Worm (Caenorhabditis elegans) whole organism, mixed stage, embryonic: Measurements from ENCODE around the gene C17A2.4.

Experiments
- M03D4.4 ChIP-seq: sonication (generic microtip); optimal IDR thresholded peaks from 2 replicates; lab custom pipeline; 2017; ENCODE audit warnings: mild to moderate bottlenecking, missing genetic modification characterization, missing compliant biosample characterization
- bed-3 ChIP-seq: fragments of 200-800 bp; sonication (Bioruptor generic); optimal IDR thresholded peaks from 3 replicates; lab custom pipeline; 2018; ENCODE audit warnings: mild to moderate bottlenecking, missing genetic modification characterization, moderate library complexity, missing compliant biosample characterization
- ceh-39 ChIP-seq: fragments of 150-350 bp; optimal IDR thresholded peaks from 2 replicates; lab custom pipeline; 2014; ENCODE audit warnings: missing biosample characterization, missing genetic modification characterization
- ceh-43 ChIP-seq: fragments of 200-800 bp; sonication (Bioruptor generic); optimal IDR thresholded peaks from 2 replicates; lab custom pipeline; 2018; ENCODE audit warnings: mild to moderate bottlenecking, missing genetic modification characterization, moderate library complexity, missing compliant biosample characterization
- ceh-83 ChIP-seq: fragments of 200-800 bp; sonication (Bioruptor generic); optimal IDR thresholded peaks from 2 replicates; lab custom pipeline; 2018; ENCODE audit warnings: mild to moderate bottlenecking, missing genetic modification characterization, missing compliant biosample characterization
- ces-1 ChIP-seq: fragments of 150-350 bp; optimal IDR thresholded peaks from 2 replicates; lab custom pipeline; 2014; ENCODE audit warnings: missing biosample characterization, missing genetic modification reagents, missing genetic modification characterization
- cnd-1 ChIP-seq: fragments of 200-800 bp; sonication (Bioruptor generic); optimal IDR thresholded peaks from 2 replicates; lab custom pipeline; 2018; ENCODE audit warnings: mild to moderate bottlenecking, missing genetic modification characterization, missing compliant biosample characterization
- drap-1 ChIP-seq: fragments of 200-800 bp; sonication (Bioruptor generic); optimal IDR thresholded peaks from 3 replicates; lab custom pipeline; 2018; ENCODE audit warnings: mild to moderate bottlenecking, missing genetic modification characterization, missing compliant biosample characterization
- elt-3 ChIP-seq: fragments of 150-350 bp; optimal IDR thresholded peaks from 2 replicates; lab custom pipeline; 2014; ENCODE audit warnings: missing biosample characterization, missing genetic modification characterization
- flh-1 ChIP-seq: fragments of 200-800 bp; sonication (Bioruptor generic); optimal IDR thresholded peaks from 2 replicates; lab custom pipeline; 2018; ENCODE audit warnings: mild to moderate bottlenecking, missing genetic modification characterization, moderate library complexity, missing compliant biosample characterization
- ham-2 ChIP-seq: fragments of 200-800 bp; sonication (Bioruptor generic); optimal IDR thresholded peaks from 2 replicates; lab custom pipeline; 2018; ENCODE audit warnings: mild to moderate bottlenecking, missing genetic modification characterization, missing compliant biosample characterization
- hlh-1 ChIP-seq: fragments of 150-350 bp; optimal IDR thresholded peaks from 2 replicates; lab custom pipeline; 2014; ENCODE audit warnings: missing biosample characterization, missing genetic modification reagents, missing genetic modification characterization
- lin-13 ChIP-seq: fragments of 150-350 bp; optimal IDR thresholded peaks from 2 replicates; lab custom pipeline; 2014; ENCODE audit warnings: missing biosample characterization, missing genetic modification characterization
- lin-32 ChIP-seq: fragments of 200-800 bp; sonication (Bioruptor generic); optimal IDR thresholded peaks from 2 replicates; lab custom pipeline; 2018; ENCODE audit warnings: mild to moderate bottlenecking, missing genetic modification characterization, missing compliant biosample characterization
- lsy-2 ChIP-seq: fragments of 150-350 bp; optimal IDR thresholded peaks from 2 replicates; lab custom pipeline; 2014; ENCODE audit warnings: missing biosample characterization, missing genetic modification characterization
- mab-5 ChIP-seq: fragments of 150-350 bp; optimal IDR thresholded peaks from 2 replicates; lab custom pipeline; 2014; ENCODE audit warnings: missing biosample characterization, missing genetic modification characterization
- mep-1 ChIP-seq: fragments of 150-350 bp; optimal IDR thresholded peaks from 2 replicates; lab custom pipeline; 2017; ENCODE audit warnings: missing biosample characterization, missing genetic modification reagents, missing genetic modification characterization, inconsistent platforms
- mls-2 ChIP-seq: sonication (generic microtip); optimal IDR thresholded peaks from 2 replicates; lab custom pipeline; 2016; ENCODE audit warnings: mild to moderate bottlenecking, missing genetic modification characterization, moderate library complexity, missing compliant biosample characterization
- nhr-12 ChIP-seq: fragments of 150-350 bp; optimal IDR thresholded peaks from 2 replicates; lab custom pipeline; 2014; ENCODE audit warnings: missing biosample characterization, missing genetic modification characterization
- nhr-2 ChIP-seq: fragments of 150-350 bp; optimal IDR thresholded peaks from 2 replicates; lab custom pipeline; 2014; ENCODE audit warnings: missing biosample characterization, missing genetic modification characterization
- nhr-237 ChIP-seq: fragments of 150-350 bp; optimal IDR thresholded peaks from 2 replicates; lab custom pipeline; 2014; ENCODE audit warnings: missing biosample characterization, missing genetic modification characterization
- nhr-28 ChIP-seq: fragments of 150-350 bp; optimal IDR thresholded peaks from 2 replicates; lab custom pipeline; 2014; ENCODE audit warnings: missing biosample characterization, missing genetic modification characterization
- nhr-76 ChIP-seq: sonication (generic microtip); optimal IDR thresholded peaks from 2 replicates; lab custom pipeline; 2017; ENCODE audit warnings: missing biosample characterization, missing genetic modification characterization
- pha-4 ChIP-seq: fragments of 150-350 bp; optimal IDR thresholded peaks from 2 replicates; lab custom pipeline; 2018; ENCODE audit warnings: missing biosample characterization, missing genetic modification reagents, missing genetic modification characterization
- sem-2 ChIP-seq: fragments of 200-800 bp; sonication (Bioruptor generic); optimal IDR thresholded peaks from 2 replicates; lab custom pipeline; 2018; ENCODE audit warnings: mild to moderate bottlenecking, missing genetic modification characterization, missing compliant biosample characterization
- snpc-4 ChIP-seq: fragments of 150-350 bp; optimal IDR thresholded peaks from 2 replicates; lab custom pipeline; 2014; ENCODE audit warnings: missing biosample characterization, missing genetic modification characterization
- sptf-1 ChIP-seq: sonication (generic microtip); optimal IDR thresholded peaks from 2 replicates; lab custom pipeline; 2017; ENCODE audit warnings: mild to moderate bottlenecking, missing genetic modification characterization, moderate library complexity, missing compliant biosample characterization
- tbx-8 ChIP-seq: fragments of 200-800 bp; sonication (Bioruptor generic); optimal IDR thresholded peaks from 2 replicates; lab custom pipeline; 2018; ENCODE audit warnings: mild to moderate bottlenecking, missing genetic modification characterization, moderate library complexity, missing compliant biosample characterization
- unc-120 ChIP-seq: sonication (generic microtip); optimal IDR thresholded peaks from 2 replicates; lab custom pipeline; 2017; ENCODE audit warnings: missing genetic modification characterization, missing compliant biosample characterization; ENCODE audit not compliant: poor library complexity, severe bottlenecking
- unc-39 ChIP-seq: fragments of 150-350 bp; optimal IDR thresholded peaks from 2 replicates; lab custom pipeline; 2014; ENCODE audit warnings: missing biosample characterization, missing genetic modification characterization
- unc-62 ChIP-seq: fragments of 150-350 bp; optimal IDR thresholded peaks from 2 replicates; lab custom pipeline; 2014; ENCODE audit warnings: missing biosample characterization, missing genetic modification reagents, missing genetic modification characterization
- zip-8 ChIP-seq: fragments of 150-350 bp; optimal IDR thresholded peaks from 2 replicates; lab custom pipeline; 2014; ENCODE audit warnings: missing biosample characterization, missing genetic modification characterization
- ztf-11 ChIP-seq: fragments of 150-350 bp; optimal IDR thresholded peaks from 2 replicates; lab custom pipeline; 2014; ENCODE audit warnings: missing biosample characterization, missing genetic modification characterization

Gene C17A2.4

DNA sequence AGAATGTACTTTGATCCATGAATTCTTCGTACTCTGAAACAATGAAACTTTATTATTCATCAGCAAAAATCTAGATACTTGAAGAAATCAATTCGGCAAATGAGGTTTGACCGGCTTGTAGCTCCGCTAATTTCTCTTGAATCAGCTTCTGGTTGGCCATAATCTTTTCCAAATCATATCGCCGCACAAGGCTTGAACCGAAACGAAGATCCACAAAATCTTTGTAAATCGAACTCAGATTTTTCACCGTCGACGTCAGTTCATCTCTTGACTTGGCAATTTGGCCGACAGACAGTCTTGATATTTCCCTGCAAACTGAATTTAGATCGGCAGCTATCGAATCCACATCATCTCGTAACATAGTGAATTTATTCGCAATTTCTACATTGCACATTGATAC, 34.1 kb upstream of the C17A2.4 start:
- TF ChIP-seq elt-3 (tag; lab: Kevin White, UChicago): no peak
- TF ChIP-seq unc-120 (tag; lab: Kevin White, UChicago): no peak
- TF ChIP-seq sptf-1 (tag; lab: Kevin White, UChicago): no peak
- no peak for TF ChIP-seq nhr-2 (tag; lab: Kevin White, UChicago)
- TF ChIP-seq ceh-43 (GFP tag; lab: Kevin White, UChicago): no peak
- no peak for TF ChIP-seq ceh-39
- no peak for TF ChIP-seq cnd-1
- TF ChIP-seq drap-1: no peak
- no peak for TF ChIP-seq zip-8 (tag; lab: Kevin White, UChicago)
- TF ChIP-seq unc-39 (tag; lab: Kevin White, UChicago): no peak
- no peak for TF ChIP-seq ztf-11 (tag; lab: Kevin White, UChicago)
- no peak for TF ChIP-seq mls-2 (tag; lab: Kevin White, UChicago)
- no peak for TF ChIP-seq unc-62 (GFP tag; lab: Kevin White, UChicago)
- TF ChIP-seq nhr-12: no peak
- TF ChIP-seq pha-4 (tag; lab: Kevin White, UChicago): no peak
- no peak for TF ChIP-seq lin-32 (GFP tag; lab: Kevin White, UChicago)
- no peak for TF ChIP-seq bed-3 (GFP tag; lab: Kevin White, UChicago)
- TF ChIP-seq nhr-28 (tag; lab: Kevin White, UChicago): no peak
- TF ChIP-seq, all 35 proteins: peak for 0

DNA sequence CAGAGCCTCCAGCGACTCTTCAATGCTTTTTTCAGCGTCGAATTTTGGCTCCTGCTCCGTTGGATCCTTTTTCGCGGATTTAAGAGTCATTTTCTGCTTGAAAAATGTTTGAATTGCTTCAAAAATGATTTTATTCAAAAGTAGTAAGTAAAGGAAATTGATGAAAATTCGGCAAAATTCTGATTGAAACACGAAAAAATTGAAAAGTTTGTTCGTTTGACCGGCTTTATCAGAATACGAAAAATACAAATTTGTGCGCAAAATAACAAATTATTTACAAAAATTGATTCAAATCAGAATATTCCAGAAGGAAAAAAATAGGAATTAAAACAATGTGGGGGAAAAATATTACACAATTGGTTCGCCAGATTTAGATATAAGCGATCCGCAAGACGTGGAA, 32.7 kb upstream of the C17A2.4 start, which contains the start of gene F54D10.4:
Gene F54D10.4 (minus strand): TSS at position 101 of the 400 bp plus-strand sequence.
- TF ChIP-seq mab-5 (tag; lab: Kevin White, UChicago): no peak
- no peak for TF ChIP-seq ceh-39
- no peak for TF ChIP-seq nhr-76
- no peak for TF ChIP-seq snpc-4 (tag; lab: Kevin White, UChicago)
- no peak for TF ChIP-seq pha-4 (tag; lab: Kevin White, UChicago)
- no peak for TF ChIP-seq ceh-83 (GFP tag; lab: Kevin White, UChicago)
- no peak for TF ChIP-seq drap-1
- no peak for TF ChIP-seq cnd-1
- no peak for TF ChIP-seq mls-2 (tag; lab: Kevin White, UChicago)
- TF ChIP-seq ces-1: no peak
- TF ChIP-seq zip-8 (tag; lab: Kevin White, UChicago): no peak
- no peak for TF ChIP-seq ztf-11 (tag; lab: Kevin White, UChicago)
- no peak for TF ChIP-seq ceh-43 (GFP tag; lab: Kevin White, UChicago)
- no peak for TF ChIP-seq unc-39 (tag; lab: Kevin White, UChicago)
- TF ChIP-seq ham-2 (GFP tag; lab: Kevin White, UChicago): no peak
- no peak for TF ChIP-seq tbx-8 (GFP tag; lab: Kevin White, UChicago)
- no peak for TF ChIP-seq hlh-1 (tag; lab: Kevin White, UChicago)
- TF ChIP-seq flh-1 (GFP tag; lab: Kevin White, UChicago): no peak
- no peak for TF ChIP-seq sem-2 (GFP tag; lab: Kevin White, UChicago)

DNA sequence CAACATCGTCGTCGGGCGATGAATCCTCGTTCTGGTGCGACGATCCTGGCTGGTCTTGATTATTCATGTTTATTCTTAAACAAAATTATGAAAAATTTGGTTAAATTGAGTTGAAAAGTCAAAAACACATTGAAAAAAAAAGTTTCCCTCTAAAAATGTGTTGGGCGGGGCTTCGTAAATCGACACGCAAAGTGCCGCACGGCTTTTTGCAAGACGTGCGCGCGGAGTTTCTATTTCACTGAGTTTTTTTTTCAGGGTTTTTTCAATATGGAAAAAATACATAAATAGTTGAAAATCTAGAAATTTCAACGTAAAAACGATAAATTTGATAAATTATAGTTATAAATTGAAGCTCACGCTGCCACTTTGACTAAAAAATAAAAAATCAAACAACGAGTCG, 31.6 kb upstream of the C17A2.4 start, which contains the start of gene F54D10.5:
Gene F54D10.5 (minus strand): TSS at position 74 of the 400 bp plus-strand sequence.
- TF ChIP-seq ztf-11 (tag; lab: Kevin White, UChicago) (no peak), sptf-1 (tag; lab: Kevin White, UChicago) (peak; percentile 43), cnd-1 (no peak), M03D4.4 (tag; lab: Kevin White, UChicago) (no peak), zip-8 (tag; lab: Kevin White, UChicago) (no peak), unc-120 (tag; lab: Kevin White, UChicago) (no peak), sem-2 (GFP tag; lab: Kevin White, UChicago) (no peak), snpc-4 (tag; lab: Kevin White, UChicago) (no peak), elt-3 (tag; lab: Kevin White, UChicago) (no peak), lin-32 (GFP tag; lab: Kevin White, UChicago) (no peak), ces-1 (no peak), nhr-2 (tag; lab: Kevin White, UChicago) (peak; percentile 18), lsy-2 (tag; lab: Kevin White, UChicago) (peak; percentile 58), drap-1 (no peak), lin-13 (peak; percentile 30), hlh-1 (tag; lab: Kevin White, UChicago) (peak; percentile 52), mep-1 (tag; lab: Kevin White, UChicago) (peak; percentile 91), pha-4 (tag; lab: Kevin White, UChicago) (no peak), nhr-237 (tag; lab: Kevin White, UChicago) (peak; percentile 60), nhr-76 (no peak), mab-5 (tag; lab: Kevin White, UChicago) (peak; percentile 40), unc-39 (tag; lab: Kevin White, UChicago) (no peak), nhr-12 (no peak), unc-62 (GFP tag; lab: Kevin White, UChicago) (no peak)
